Worm (Caenorhabditis elegans) whole organism, L1 larva: Measurements from ENCODE around the gene Y39A3CL.3.

Experiments
- egl-13 ChIP-seq: sonication (generic microtip); optimal IDR thresholded peaks from 2 replicates; lab custom pipeline; 2016; ENCODE audit warnings: missing genotype, missing genetic modification reagents, missing genetic modification characterization, missing compliant biosample characterization
- elt-3 ChIP-seq, 6 experiments: fragments of 150-350 bp in 1 of 6; sonication (generic microtip); optimal IDR thresholded peaks; 2 replicates each; lab custom pipeline; 2017 to 2018; ENCODE audit warnings: missing biosample characterization in 6 of 6, missing genetic modification characterization in 6 of 6, inconsistent platforms in 1 of 6
- isw-1 ChIP-seq: fragments of 200-800 bp; sonication (Bioruptor generic); IDR thresholded peaks from 2 replicates; pipeline ENCODE4 v1.3.6; 2022; ENCODE audit warnings: missing genetic modification characterization, missing compliant biosample characterization
- lin-13 ChIP-seq: fragments of 150-350 bp; optimal IDR thresholded peaks from 2 replicates; lab custom pipeline; 2014; ENCODE audit warnings: missing biosample characterization, missing genetic modification reagents, missing genetic modification characterization
- mef-2 ChIP-seq: fragments of 150-350 bp; optimal IDR thresholded peaks from 2 replicates; lab custom pipeline; 2014; ENCODE audit warnings: missing biosample characterization, missing genetic modification characterization
- nhr-11 ChIP-seq: fragments of 150-350 bp; optimal IDR thresholded peaks from 2 replicates; lab custom pipeline; 2014; ENCODE audit warnings: missing biosample characterization, missing genetic modification characterization
- nhr-28 ChIP-seq: fragments of 150-350 bp; optimal IDR thresholded peaks from 2 replicates; lab custom pipeline; 2014; ENCODE audit warnings: missing biosample characterization, missing genetic modification characterization
- nhr-71 ChIP-seq: sonication (generic microtip); optimal IDR thresholded peaks from 2 replicates; lab custom pipeline; 2016; ENCODE audit warnings: mild to moderate bottlenecking, missing genetic modification characterization, moderate library complexity, missing compliant biosample characterization

DNA sequence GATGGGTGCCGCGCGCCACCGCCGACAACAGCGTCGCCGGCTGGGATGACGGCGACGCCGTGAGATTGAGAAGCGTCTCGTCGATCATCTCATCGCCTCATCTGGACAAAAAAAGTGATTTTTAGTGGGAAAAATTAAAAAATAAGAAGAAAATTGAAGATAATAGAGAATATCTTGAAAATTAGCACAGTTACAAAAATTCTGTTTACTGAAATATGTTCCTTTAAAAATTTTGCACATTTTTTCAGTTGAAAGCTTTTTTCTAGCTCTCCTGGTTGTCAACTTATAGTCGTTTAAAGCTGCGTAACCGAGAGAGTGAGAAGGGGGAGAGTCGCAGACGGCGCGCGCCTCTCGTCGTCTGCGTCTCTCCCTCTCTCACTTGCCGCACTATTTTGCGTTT, 44.6 kb upstream of the Y39A3CL.3 start, which contains the start of gene ser-4:
- TF ChIP-seq isw-1 (GFP tag; lab: Robert Waterston, UW) (no peak), nhr-11 (tag; lab: Kevin White, UChicago) (no peak), lin-13 (GFP tag; lab: Kevin White, UChicago) (no peak), nhr-28 (no peak), egl-13 (tag; lab: Kevin White, UChicago) (no peak), mef-2 (tag; lab: Kevin White, UChicago) (no peak), elt-3 (tag; optimal IDR thresholded peaks at IDR 0.05; lab: Kevin White, UChicago) (no peak), nhr-71 (tag; lab: Kevin White, UChicago) (no peak)
